Fruit fly (Drosophila melanogaster) whole organism, embryonic: Measurements from ENCODE around the gene Tsp66A.

ENCODE experiments used
- Adf1 ChIP-seq: fragments of 200-800 bp; sonication (Bioruptor generic); IDR thresholded peaks from 2 replicates; pipeline ENCODE4 v1.3.6; 2022; ENCODE audit warnings: missing biosample characterization, missing genetic modification characterization
- Atf3 ChIP-seq: fragments of 200-800 bp; sonication (Bioruptor generic); optimal IDR thresholded peaks from 3 replicates; lab custom pipeline; 2016; ENCODE audit warnings: missing biosample characterization, missing genetic modification characterization
- Awh ChIP-seq: fragments of 200-800 bp; sonication (Bioruptor generic); IDR thresholded peaks from 2 replicates; pipeline ENCODE4, ENCODE4 v1.3.6; 2022; ENCODE audit warnings: missing biosample characterization, missing genetic modification characterization
- B-H1 ChIP-seq: fragments of 200-800 bp; sonication (Bioruptor generic); IDR thresholded peaks from 3 replicates; pipeline ENCODE4 v1.3.6; 2022; ENCODE audit warnings: missing biosample characterization, missing genetic modification characterization
- Bgb ChIP-seq: fragments of 200-800 bp; sonication (Bioruptor generic); IDR thresholded peaks from 2 replicates; pipeline ENCODE4 v1.3.6; 2022; ENCODE audit warnings: missing biosample characterization, missing genetic modification characterization; ENCODE audit not compliant: partially characterized antibody
- BtbVII ChIP-seq: fragments of 200-800 bp; sonication (Bioruptor generic); optimal IDR thresholded peaks from 3 replicates; lab custom pipeline; 2017; ENCODE audit warnings: missing biosample characterization, mild to moderate bottlenecking, missing genetic modification characterization
- CG10147 ChIP-seq: fragments of 200-800 bp; sonication (Bioruptor generic); optimal IDR thresholded peaks from 2 replicates; lab custom pipeline; 2019; ENCODE audit warnings: missing biosample characterization, mild to moderate bottlenecking, missing genetic modification characterization, moderate library complexity
- CG11456 ChIP-seq: fragments of 200-800 bp; sonication (Bioruptor generic); IDR thresholded peaks from 3 replicates; pipeline ENCODE4 v1.3.6; 2022; ENCODE audit warnings: missing biosample characterization, missing genetic modification characterization
- CG11695 ChIP-seq: fragments of 200-800 bp; sonication (Bioruptor generic); IDR thresholded peaks from 3 replicates; pipeline ENCODE4 v1.3.6; 2022; ENCODE audit warnings: missing biosample characterization, missing genetic modification characterization
- CG12769 ChIP-seq: fragments of 200-800 bp; sonication (Bioruptor generic); optimal IDR thresholded peaks from 2 replicates; lab custom pipeline; 2019; ENCODE audit warnings: missing biosample characterization, mild to moderate bottlenecking, missing genetic modification characterization, moderate library complexity
- CG13287 ChIP-seq: fragments of 200-800 bp; sonication (Bioruptor generic); IDR thresholded peaks from 2 replicates; pipeline ENCODE4 v1.3.6; 2022; ENCODE audit warnings: missing biosample characterization, missing genetic modification characterization; ENCODE audit not compliant: partially characterized antibody
- CG13624 ChIP-seq: fragments of 200-800 bp; sonication (Bioruptor generic); optimal IDR thresholded peaks from 2 replicates; lab custom pipeline; 2016; ENCODE audit warnings: missing biosample characterization, missing genetic modification characterization
- CG15011 ChIP-seq: fragments of 200-800 bp; sonication (Bioruptor generic); optimal IDR thresholded peaks from 3 replicates; lab custom pipeline; 2018; ENCODE audit warnings: missing biosample characterization, mild to moderate bottlenecking, missing genetic modification characterization
- CG15479 ChIP-seq: fragments of 200-800 bp; sonication (Bioruptor generic); optimal IDR thresholded peaks from 3 replicates; lab custom pipeline; 2019; ENCODE audit warnings: missing biosample characterization, mild to moderate bottlenecking, missing genetic modification characterization, moderate library complexity
- CG15696 ChIP-seq: fragments of 200-800 bp; sonication (Bioruptor generic); optimal IDR thresholded peaks from 2 replicates; lab custom pipeline; 2019; ENCODE audit warnings: missing biosample characterization, mild to moderate bottlenecking, missing genetic modification characterization, moderate library complexity
- CG17802 ChIP-seq: fragments of 200-800 bp; sonication (Bioruptor generic); optimal IDR thresholded peaks from 2 replicates; lab custom pipeline; 2018; ENCODE audit warnings: missing biosample characterization, mild to moderate bottlenecking, missing genetic modification characterization, moderate library complexity
- CG17912 ChIP-seq: fragments of 200-800 bp; sonication (Bioruptor generic); optimal IDR thresholded peaks from 2 replicates; lab custom pipeline; 2018; ENCODE audit warnings: missing biosample characterization, mild to moderate bottlenecking, missing genetic modification characterization
- CG2889 ChIP-seq: fragments of 200-800 bp; sonication (Bioruptor generic); IDR thresholded peaks from 3 replicates; pipeline ENCODE4 v1.3.6; 2022; ENCODE audit warnings: missing biosample characterization, missing genetic modification characterization
- CG4360 ChIP-seq: fragments of 200-800 bp; sonication (Bioruptor generic); IDR thresholded peaks from 2 replicates; pipeline ENCODE4 v1.3.6; 2022; ENCODE audit warnings: missing biosample characterization, missing genetic modification characterization
- CG5953 ChIP-seq: fragments of 200-800 bp; sonication (Bioruptor generic); IDR thresholded peaks from 2 replicates; pipeline ENCODE4 v1.3.6; 2022; ENCODE audit warnings: missing biosample characterization, missing genetic modification characterization
- CG6765 ChIP-seq: fragments of 200-800 bp; sonication (Bioruptor generic); optimal IDR thresholded peaks from 3 replicates; lab custom pipeline; 2017; ENCODE audit warnings: missing biosample characterization, mild to moderate bottlenecking, missing genetic modification characterization
- CG7786 ChIP-seq: fragments of 200-800 bp; sonication (Bioruptor generic); optimal IDR thresholded peaks from 2 replicates; lab custom pipeline; 2016; ENCODE audit warnings: missing biosample characterization, missing genetic modification characterization
- CG8290 ChIP-seq, 3 experiments: fragments of 200-800 bp; sonication (Bioruptor generic); optimal IDR thresholded peaks; 2 replicates each; lab custom pipeline; 2016 to 2019; ENCODE audit warnings: missing biosample characterization in 3 of 3, missing genetic modification characterization in 3 of 3, mild to moderate bottlenecking in 2 of 3, moderate library complexity in 1 of 3
- CG8359 ChIP-seq: fragments of 200-800 bp; sonication (Bioruptor generic); optimal IDR thresholded peaks from 2 replicates; lab custom pipeline; 2017; ENCODE audit warnings: missing biosample characterization, mild to moderate bottlenecking, missing genetic modification characterization, borderline replicate concordance
- CG8944 ChIP-seq: fragments of 200-800 bp; sonication (Bioruptor generic); optimal IDR thresholded peaks from 3 replicates; lab custom pipeline; 2016; ENCODE audit warnings: missing biosample characterization, missing genetic modification characterization
- CG9876 ChIP-seq: fragments of 200-800 bp; sonication (Bioruptor generic); optimal IDR thresholded peaks from 2 replicates; lab custom pipeline; 2016; ENCODE audit warnings: missing biosample characterization, missing genetic modification characterization
- Dll ChIP-seq: fragments of 200-800 bp; sonication (Bioruptor generic); IDR thresholded peaks from 4 replicates; pipeline ENCODE4 v1.3.6; 2022; ENCODE audit warnings: missing biosample characterization, missing genetic modification characterization; ENCODE audit not compliant: partially characterized antibody
- Ets65A ChIP-seq: fragments of 200-800 bp; sonication (Bioruptor generic); peaks from one replicate; lab custom pipeline; 2016; ENCODE audit warnings: missing biosample characterization, missing genetic modification characterization
- Mes4 ChIP-seq: fragments of 200-800 bp; sonication (Bioruptor generic); optimal IDR thresholded peaks from 2 replicates; lab custom pipeline; 2016; ENCODE audit warnings: missing biosample characterization, missing genetic modification characterization
- Opbp ChIP-seq: fragments of 200-800 bp; sonication (Bioruptor generic); IDR thresholded peaks from 3 replicates; pipeline ENCODE4 v1.3.6; 2022; ENCODE audit warnings: missing biosample characterization, missing genetic modification characterization; ENCODE audit not compliant: partially characterized antibody
- Pdp1 ChIP-seq, 2 experiments: fragments of 200-800 bp; sonication (Bioruptor generic); optimal IDR thresholded peaks; 3 replicates each; lab custom pipeline; 2016; ENCODE audit warnings: missing biosample characterization in 2 of 2, missing genetic modification characterization in 2 of 2, mild to moderate bottlenecking in 1 of 2, moderate library complexity in 1 of 2
- Ptx1 ChIP-seq: fragments of 200-800 bp; sonication (Bioruptor generic); IDR thresholded peaks from 2 replicates; pipeline ENCODE4 v1.3.6; 2022; ENCODE audit warnings: missing biosample characterization, missing genetic modification characterization
- Rfx ChIP-seq: fragments of 200-800 bp; sonication (Bioruptor generic); IDR thresholded peaks from 2 replicates; pipeline ENCODE4 v1.3.6; 2022; ENCODE audit warnings: missing biosample characterization, missing genetic modification characterization
- Ssrp ChIP-seq: fragments of 200-800 bp; sonication (Bioruptor generic); optimal IDR thresholded peaks from 2 replicates; lab custom pipeline; 2018; ENCODE audit warnings: missing biosample characterization, mild to moderate bottlenecking, missing genetic modification characterization, moderate library complexity
- bbx ChIP-seq: fragments of 200-800 bp; sonication (Bioruptor generic); IDR thresholded peaks from 2 replicates; pipeline ENCODE4 v1.3.6; 2022; ENCODE audit warnings: missing biosample characterization, missing genetic modification characterization; ENCODE audit not compliant: partially characterized antibody
- dan ChIP-seq: fragments of 200-800 bp; sonication (Bioruptor generic); IDR thresholded peaks from 2 replicates; pipeline ENCODE4 v1.3.6; 2022; ENCODE audit warnings: missing biosample characterization, missing genetic modification characterization
- ewg ChIP-seq: fragments of 200-800 bp; sonication (Bioruptor generic); optimal IDR thresholded peaks from 3 replicates; lab custom pipeline; 2017; ENCODE audit warnings: mild to moderate bottlenecking, missing biosample characterization, missing genetic modification reagents, missing genetic modification characterization
- fd64A ChIP-seq: fragments of 200-800 bp; sonication (Bioruptor generic); optimal IDR thresholded peaks from 3 replicates; lab custom pipeline; 2018; ENCODE audit warnings: missing biosample characterization, mild to moderate bottlenecking, missing genetic modification characterization
- gcm ChIP-seq: fragments of 200-800 bp; sonication (Bioruptor generic); optimal IDR thresholded peaks from 2 replicates; lab custom pipeline; 2019; ENCODE audit warnings: missing biosample characterization, mild to moderate bottlenecking, missing genetic modification characterization, moderate library complexity
- gfzf ChIP-seq: fragments of 200-800 bp; sonication (Bioruptor generic); optimal IDR thresholded peaks from 2 replicates; lab custom pipeline; 2016; ENCODE audit warnings: missing biosample characterization, mild to moderate bottlenecking, missing genetic modification characterization, moderate library complexity
- lbe ChIP-seq: fragments of 200-800 bp; sonication (Bioruptor generic); optimal IDR thresholded peaks from 2 replicates; lab custom pipeline; 2016; ENCODE audit warnings: missing biosample characterization, mild to moderate bottlenecking, missing genetic modification characterization
- mld ChIP-seq: fragments of 200-800 bp; sonication (Bioruptor generic); IDR thresholded peaks from 3 replicates; pipeline ENCODE4 v1.3.6; 2022; ENCODE audit warnings: missing biosample characterization, missing genetic modification characterization; ENCODE audit not compliant: partially characterized antibody
- run ChIP-seq: fragments of 200-800 bp; sonication (Bioruptor generic); optimal IDR thresholded peaks from 3 replicates; lab custom pipeline; 2018; ENCODE audit warnings: missing biosample characterization, mild to moderate bottlenecking, missing genetic modification characterization
- sens ChIP-seq: fragments of 200-800 bp; sonication (Bioruptor generic); peaks from one replicate; lab custom pipeline; 2016; ENCODE audit warnings: missing biosample characterization, missing genetic modification characterization
- slbo ChIP-seq: fragments of 200-800 bp; sonication (Bioruptor generic); IDR thresholded peaks from 2 replicates; pipeline ENCODE4 v1.3.6; 2022; ENCODE audit warnings: missing biosample characterization, missing genetic modification characterization
- twi ChIP-seq: fragments of 200-800 bp; optimal IDR thresholded peaks from 2 replicates; lab custom pipeline; 2019; ENCODE audit warnings: missing biosample characterization, mild to moderate bottlenecking, missing genetic modification characterization, moderate library complexity
- usp ChIP-seq: fragments of >200 bp; optimal IDR thresholded peaks from 2 replicates; lab custom pipeline; 2017; ENCODE audit warnings: missing biosample characterization, missing genetic modification characterization

Tsp66A gene

dm6 chr3L:7434715-7435653 is 30.3 kb upstream of the Tsp66A start, which contains the start of gene Rac2 (continued):
- TF ChIP-seq CG9876 (GFP tag; lab: Kevin White, UChicago) (no peak), CG8359 (peak; percentile 22), CG15011 (GFP tag; lab: Kevin White, UChicago) (no peak), gfzf (GFP tag; lab: Kevin White, UChicago) (no peak), CG15696 (tag; lab: Kevin White, UChicago) (no peak), run (tag; lab: Kevin White, UChicago) (no peak), mld (no peak), dan (GFP tag; lab: Robert Waterston, UW) (no peak), fd64A (GFP tag; lab: Kevin White, UChicago) (no peak), Ptx1 (GFP tag; lab: Robert Waterston, UW) (peak; percentile 30; the same call in 1 of the 2 replicates), CG7786 (GFP tag; lab: Kevin White, UChicago) (peak; percentile 53), Pdp1 (GFP tag; optimal IDR thresholded peaks at IDR 0.05; lab: Kevin White, UChicago) (peak in 1 of 2 experiments; percentile 96), Mes4 (no peak), Awh (0 out of 2 replicates have a peak, but pooled peaks have one; percentile 47), bbx (GFP tag; lab: Robert Waterston, UW) (peak; percentile 54), CG4360 (GFP tag; lab: Robert Waterston, UW) (peak; percentile 14; the same call in 1 of the 2 replicates), CG13287 (peak; percentile 56; the same call in 1 of the 2 replicates), CG11695 (GFP tag; lab: Robert Waterston, UW) (0 out of 3 replicates have a peak, but pooled peaks have one; percentile 27), usp (GFP tag; lab: Kevin White, UChicago) (no peak), gcm (peak; percentile 82), BtbVII (GFP tag; lab: Kevin White, UChicago) (peak; percentile 26), lbe (GFP tag; lab: Kevin White, UChicago) (no peak), CG2889 (0 out of 3 replicates have a peak, but pooled peaks have one; percentile 22), CG13624 (no peak), Opbp (GFP tag; lab: Robert Waterston, UW) (peak; percentile 53; the same call in 2 of the 3 replicates), Rfx (0 out of 2 replicates have a peak, but pooled peaks have one; percentile 9), Ssrp (tag; lab: Kevin White, UChicago) (no peak), CG6765 (GFP tag; lab: Kevin White, UChicago) (no peak), Ets65A (GFP tag; lab: Kevin White, UChicago) (no peak), CG15479 (GFP tag; lab: Kevin White, UChicago) (peak; percentile 34), CG10147 (no peak), Atf3 (peak; percentile 57), Dll (GFP tag; lab: Robert Waterston, UW) (peak; percentile 51; the same call in 2 of the 4 replicates), CG12769 (peak; percentile 52), sens (GFP tag; lab: Kevin White, UChicago) (peak; percentile 86), B-H1 (no peak), ewg (peak; percentile 38), slbo (GFP tag; lab: Robert Waterston, UW) (0 out of 2 replicates have a peak, but pooled peaks have one; percentile 33), Bgb (GFP tag; lab: Robert Waterston, UW) (peak; percentile 36; the same call in 1 of the 2 replicates), CG17802 (tag; lab: Kevin White, UChicago) (no peak), CG8290 (GFP tag; optimal IDR thresholded peaks at IDR 0.05; lab: Kevin White, UChicago) (no peak), CG8290 (tag; optimal IDR thresholded peaks at IDR 0.05; lab: Kevin White, UChicago) (peak; percentile 10 to 44), CG8944 (GFP tag; lab: Kevin White, UChicago) (no peak), twi (tag; lab: Kevin White, UChicago) (peak; percentile 14), CG11456 (GFP tag; lab: Robert Waterston, UW) (no peak), CG5953 (GFP tag; lab: Robert Waterston, UW) (0 out of 2 replicates have a peak, but pooled peaks have one; percentile 3), CG17912 (GFP tag; lab: Kevin White, UChicago) (no peak), Adf1 (GFP tag; lab: Robert Waterston, UW) (peak; percentile 65)
